Fruit fly (Drosophila melanogaster) whole organism, prepupa: ENCODE results near the gene Klp10A.

ENCODE experiments used
- Blimp-1 ChIP-seq: fragments of 200-800 bp; sonication (Bioruptor generic); optimal IDR thresholded peaks from 3 replicates; lab custom pipeline; 2017; ENCODE audit warnings: missing biosample characterization, missing genetic modification characterization, mild to moderate bottlenecking, moderate library complexity, missing genetic modification reagents
- CG10631 ChIP-seq: fragments of 200-800 bp; sonication (Bioruptor generic); optimal IDR thresholded peaks from 2 replicates; lab custom pipeline; 2016; ENCODE audit warnings: missing biosample characterization, missing genetic modification characterization
- CG10669 ChIP-seq: fragments of 200-800 bp; sonication (Bioruptor generic); optimal IDR thresholded peaks from 3 replicates; lab custom pipeline; 2018; ENCODE audit warnings: missing biosample characterization, mild to moderate bottlenecking, missing genetic modification characterization, moderate library complexity
- CG11762 ChIP-seq: fragments of 200-800 bp; sonication (Bioruptor generic); optimal IDR thresholded peaks from 3 replicates; lab custom pipeline; 2016; ENCODE audit warnings: missing biosample characterization, missing genetic modification characterization; ENCODE audit not compliant: insufficient read depth
- CG1621 ChIP-seq: fragments of 200-800 bp; sonication (Bioruptor generic); optimal IDR thresholded peaks from 3 replicates; lab custom pipeline; 2018; ENCODE audit warnings: missing biosample characterization, mild to moderate bottlenecking, missing genetic modification characterization
- CG16779 ChIP-seq: fragments of 200-800 bp; sonication (Bioruptor generic); optimal IDR thresholded peaks from 3 replicates; lab custom pipeline; 2017; ENCODE audit warnings: missing biosample characterization, mild to moderate bottlenecking, missing genetic modification characterization
- CG3032 ChIP-seq: fragments of 200-800 bp; optimal IDR thresholded peaks from 2 replicates; lab custom pipeline; 2019; ENCODE audit warnings: missing biosample characterization, mild to moderate bottlenecking, missing genetic modification characterization, moderate library complexity
- CG31627 ChIP-seq: fragments of 200-800 bp; sonication (Bioruptor generic); optimal IDR thresholded peaks from 3 replicates; lab custom pipeline; 2016; ENCODE audit warnings: missing biosample characterization, missing genetic modification characterization
- CG32006 ChIP-seq: fragments of 200-800 bp; sonication (Bioruptor generic); optimal IDR thresholded peaks from 3 replicates; lab custom pipeline; 2017; ENCODE audit warnings: missing biosample characterization, mild to moderate bottlenecking, missing genetic modification characterization
- CG34406 ChIP-seq: fragments of 200-800 bp; sonication (Bioruptor generic); optimal IDR thresholded peaks from 3 replicates; lab custom pipeline; 2016; ENCODE audit warnings: missing biosample characterization, missing genetic modification characterization
- CG3919 ChIP-seq: fragments of 200-800 bp; sonication (Bioruptor generic); optimal IDR thresholded peaks from 3 replicates; lab custom pipeline; 2016; ENCODE audit warnings: missing biosample characterization, missing genetic modification characterization
- CG4318 ChIP-seq: fragments of 200-800 bp; sonication (Bioruptor generic); optimal IDR thresholded peaks from 3 replicates; lab custom pipeline; 2017; ENCODE audit warnings: missing biosample characterization, mild to moderate bottlenecking, missing genetic modification characterization
- CG6163 ChIP-seq: fragments of 200-800 bp; sonication (Bioruptor generic); IDR thresholded peaks from 3 replicates; pipeline ENCODE4 v1.3.6; 2022; ENCODE audit warnings: missing biosample characterization, missing genetic modification characterization
- CG6276 ChIP-seq: fragments of 200-800 bp; sonication (Bioruptor generic); optimal IDR thresholded peaks from 2 replicates; lab custom pipeline; 2017; ENCODE audit warnings: missing biosample characterization, mild to moderate bottlenecking, missing genetic modification characterization
- CG6792 ChIP-seq: fragments of 200-800 bp; sonication (Bioruptor generic); optimal IDR thresholded peaks from 3 replicates; lab custom pipeline; 2016; ENCODE audit warnings: missing biosample characterization, missing genetic modification characterization
- CG6854 ChIP-seq: fragments of 200-800 bp; sonication (Bioruptor generic); optimal IDR thresholded peaks from 2 replicates; lab custom pipeline; 2017; ENCODE audit warnings: missing biosample characterization, mild to moderate bottlenecking, missing genetic modification characterization
- CG7368 ChIP-seq: fragments of 200-800 bp; sonication (Bioruptor generic); optimal IDR thresholded peaks from 3 replicates; lab custom pipeline; 2016; ENCODE audit warnings: missing biosample characterization, missing genetic modification characterization
- CG8319 ChIP-seq: fragments of 200-800 bp; sonication (Bioruptor generic); optimal IDR thresholded peaks from 3 replicates; lab custom pipeline; 2016; ENCODE audit warnings: missing biosample characterization, missing genetic modification characterization
- CG8632 ChIP-seq: fragments of 200-800 bp; sonication (Bioruptor generic); optimal IDR thresholded peaks from 3 replicates; lab custom pipeline; 2016; ENCODE audit warnings: missing biosample characterization, missing genetic modification characterization
- Eip78C ChIP-seq: fragments of 200-800 bp; sonication (Bioruptor generic); peaks from one replicate; lab custom pipeline; 2016; ENCODE audit warnings: missing biosample characterization, missing genetic modification characterization
- Eip93F ChIP-seq: fragments of 200-800 bp; sonication (Bioruptor generic); optimal IDR thresholded peaks from 2 replicates; lab custom pipeline; 2016; ENCODE audit warnings: missing biosample characterization, mild to moderate bottlenecking, missing genetic modification characterization
- Ets21C ChIP-seq: fragments of 200-800 bp; sonication (Bioruptor generic); optimal IDR thresholded peaks from 3 replicates; lab custom pipeline; 2016; ENCODE audit warnings: missing biosample characterization, missing genetic modification characterization
- Ets96B ChIP-seq: fragments of 200-800 bp; optimal IDR thresholded peaks from 2 replicates; lab custom pipeline; 2019; ENCODE audit warnings: missing biosample characterization, mild to moderate bottlenecking, missing genetic modification characterization, moderate library complexity
- Gug ChIP-seq: fragments of 200-800 bp; sonication (Bioruptor generic); IDR thresholded peaks from 2 replicates; pipeline ENCODE4 v1.3.6; 2022; ENCODE audit warnings: missing biosample characterization, missing genetic modification characterization
- Hr39 ChIP-seq: fragments of 200-800 bp; sonication (Bioruptor generic); optimal IDR thresholded peaks from 2 replicates; lab custom pipeline; 2016; ENCODE audit warnings: missing biosample characterization, missing genetic modification characterization
- Hr4 ChIP-seq: fragments of 200-800 bp; sonication (Bioruptor generic); optimal IDR thresholded peaks from 3 replicates; lab custom pipeline; 2016; ENCODE audit warnings: missing biosample characterization, missing genetic modification characterization
- Met ChIP-seq: fragments of 200-800 bp; sonication (Bioruptor generic); optimal IDR thresholded peaks from 3 replicates; lab custom pipeline; 2016; ENCODE audit warnings: missing biosample characterization, missing genetic modification characterization
- OdsH ChIP-seq: fragments of 200-800 bp; sonication (Bioruptor generic); optimal IDR thresholded peaks from 3 replicates; lab custom pipeline; 2016; ENCODE audit warnings: missing biosample characterization, missing genetic modification characterization
- Smox ChIP-seq: fragments of 200-800 bp; sonication (Bioruptor generic); optimal IDR thresholded peaks from 3 replicates; lab custom pipeline; 2016; ENCODE audit warnings: missing biosample characterization, missing genetic modification characterization
- Sox102F ChIP-seq: fragments of 200-800 bp; sonication (Bioruptor generic); optimal IDR thresholded peaks from 2 replicates; lab custom pipeline; 2016; ENCODE audit warnings: missing biosample characterization, mild to moderate bottlenecking, missing genetic modification characterization
- Sox14 ChIP-seq: fragments of 200-800 bp; sonication (Bioruptor generic); optimal IDR thresholded peaks from 3 replicates; lab custom pipeline; 2016; ENCODE audit warnings: missing biosample characterization, missing genetic modification characterization
- Sox15 ChIP-seq: fragments of 200-800 bp; sonication (Bioruptor generic); optimal IDR thresholded peaks from 3 replicates; lab custom pipeline; 2016; ENCODE audit warnings: missing biosample characterization, missing genetic modification characterization
- achi ChIP-seq: fragments of 200-800 bp; sonication (Bioruptor generic); optimal IDR thresholded peaks from 3 replicates; lab custom pipeline; 2016; ENCODE audit warnings: missing biosample characterization, missing genetic modification characterization
- acj6 ChIP-seq: fragments of 200-800 bp; sonication (Bioruptor generic); optimal IDR thresholded peaks from 3 replicates; lab custom pipeline; 2016; ENCODE audit warnings: missing biosample characterization, missing genetic modification characterization
- cyc ChIP-seq: fragments of 200-800 bp; sonication (Bioruptor generic); optimal IDR thresholded peaks from 3 replicates; lab custom pipeline; 2016; ENCODE audit warnings: missing biosample characterization, missing genetic modification characterization
- dac ChIP-seq: fragments of 200-800 bp; sonication (Bioruptor generic); optimal IDR thresholded peaks from 2 replicates; lab custom pipeline; 2017; ENCODE audit warnings: missing biosample characterization, mild to moderate bottlenecking, missing genetic modification characterization
- dsx ChIP-seq: fragments of 200-800 bp; optimal IDR thresholded peaks from 3 replicates; lab custom pipeline; 2019; ENCODE audit warnings: missing biosample characterization, mild to moderate bottlenecking, missing genetic modification characterization, moderate library complexity; ENCODE audit not compliant: poor library complexity, severe bottlenecking
- esn ChIP-seq: fragments of 200-800 bp; sonication (Bioruptor generic); optimal IDR thresholded peaks from 2 replicates; lab custom pipeline; 2016; ENCODE audit warnings: missing biosample characterization, mild to moderate bottlenecking, missing genetic modification characterization, moderate library complexity
- fd59A ChIP-seq: fragments of 200-800 bp; sonication (Bioruptor generic); optimal IDR thresholded peaks from 2 replicates; lab custom pipeline; 2017; ENCODE audit warnings: missing biosample characterization, mild to moderate bottlenecking, missing genetic modification characterization, missing genetic modification reagents
- fd85E ChIP-seq: fragments of 200-800 bp; sonication (Bioruptor generic); optimal IDR thresholded peaks from 3 replicates; lab custom pipeline; 2016; ENCODE audit warnings: missing biosample characterization, missing genetic modification characterization
- fkh ChIP-seq: fragments of 200-800 bp; sonication (Bioruptor generic); optimal IDR thresholded peaks from 3 replicates; lab custom pipeline; 2017; ENCODE audit warnings: missing biosample characterization, mild to moderate bottlenecking, missing genetic modification characterization, moderate library complexity
- lz ChIP-seq: fragments of 200-800 bp; sonication (Bioruptor generic); optimal IDR thresholded peaks from 3 replicates; lab custom pipeline; 2016; ENCODE audit warnings: missing biosample characterization, missing genetic modification characterization
- net ChIP-seq: fragments of 200-800 bp; sonication (Bioruptor generic); optimal IDR thresholded peaks from 3 replicates; lab custom pipeline; 2016; ENCODE audit warnings: missing biosample characterization, missing genetic modification characterization
- pdm3 ChIP-seq: fragments of 200-800 bp; sonication (Bioruptor generic); optimal IDR thresholded peaks from 3 replicates; lab custom pipeline; 2016; ENCODE audit warnings: missing biosample characterization, missing genetic modification characterization
- salr ChIP-seq, 2 experiments: fragments of 200-800 bp; sonication (Bioruptor generic); optimal IDR thresholded peaks; 3 replicates each; lab custom pipeline; 2016 to 2018; ENCODE audit warnings: missing biosample characterization in 2 of 2, missing genetic modification characterization in 2 of 2, mild to moderate bottlenecking in 1 of 2
- spab ChIP-seq: fragments of 200-800 bp; sonication (Bioruptor generic); optimal IDR thresholded peaks from 2 replicates; lab custom pipeline; 2017; ENCODE audit warnings: missing biosample characterization, mild to moderate bottlenecking, missing genetic modification characterization, missing genetic modification reagents
- ss ChIP-seq, 2 experiments: fragments of 200-800 bp; sonication (Bioruptor generic); optimal IDR thresholded peaks; 2 replicates in 1 of 2; 3 replicates in 1 of 2; lab custom pipeline; 2017 to 2018; ENCODE audit warnings: mild to moderate bottlenecking in 2 of 2, missing biosample characterization in 2 of 2, missing genetic modification characterization in 2 of 2, moderate library complexity in 1 of 2
- svp ChIP-seq: fragments of 200-800 bp; sonication (Bioruptor generic); peaks from one replicate; lab custom pipeline; 2016; ENCODE audit warnings: missing biosample characterization, missing genetic modification characterization
- topi ChIP-seq: fragments of 200-800 bp; sonication (Bioruptor generic); optimal IDR thresholded peaks from 3 replicates; lab custom pipeline; 2016; ENCODE audit warnings: missing biosample characterization, missing genetic modification characterization
- vri ChIP-seq: fragments of 200-800 bp; sonication (Bioruptor generic); optimal IDR thresholded peaks from 3 replicates; lab custom pipeline; 2016; ENCODE audit warnings: missing biosample characterization, mild to moderate bottlenecking, missing genetic modification characterization

The Klp10A gene

dm6 chrX:11136587-11137512 lies at the start of gene Klp10A:
Klp10A (minus strand) TSS chrX:11137118.
- TF ChIP-seq Hr39 (GFP tag; lab: Kevin White, UChicago), result peak; percentile 1
- no peak for TF ChIP-seq ss (GFP tag; optimal IDR thresholded peaks at IDR 0.05; lab: Kevin White, UChicago)
- no peak for TF ChIP-seq CG6792 (GFP tag; lab: Kevin White, UChicago)
- TF ChIP-seq esn (GFP tag; lab: Kevin White, UChicago), result peak; percentile 35
- TF ChIP-seq CG10669 (GFP tag; lab: Kevin White, UChicago), result no peak
- TF ChIP-seq topi (GFP tag; lab: Kevin White, UChicago), result peak; percentile 37
- no peak for TF ChIP-seq pdm3
- no peak for TF ChIP-seq spab (GFP tag; lab: Kevin White, UChicago)
- no peak for TF ChIP-seq Ets21C (GFP tag; lab: Kevin White, UChicago)
- peak; percentile 39 for TF ChIP-seq CG31627 (GFP tag; lab: Kevin White, UChicago)
- TF ChIP-seq CG3919 (GFP tag; lab: Kevin White, UChicago), result no peak
- TF ChIP-seq CG8319 (GFP tag; lab: Kevin White, UChicago), result peak; percentile 2
- no peak for TF ChIP-seq Blimp-1 (GFP tag; lab: Kevin White, UChicago)
- TF ChIP-seq dsx (GFP tag; lab: Kevin White, UChicago), result no peak
- TF ChIP-seq CG10631, result peak; percentile 36
- no peak for TF ChIP-seq CG32006 (GFP tag; lab: Kevin White, UChicago)
- TF ChIP-seq CG7368 (GFP tag; lab: Kevin White, UChicago), result peak; percentile 34
- TF ChIP-seq CG6276, result no peak
- TF ChIP-seq CG1621 (tag; lab: Kevin White, UChicago), result no peak
- peak; percentile 77 for TF ChIP-seq Eip78C (GFP tag; lab: Kevin White, UChicago)
- TF ChIP-seq CG34406 (GFP tag; lab: Kevin White, UChicago), result no peak
- no peak for TF ChIP-seq Sox102F (GFP tag; lab: Kevin White, UChicago)
- TF ChIP-seq OdsH, result no peak
- TF ChIP-seq CG6163 (GFP tag; lab: Robert Waterston, UW), result no peak
- no peak for TF ChIP-seq Sox15 (GFP tag; lab: Kevin White, UChicago)
- TF ChIP-seq CG8632, result no peak
- no peak for TF ChIP-seq Ets96B (tag; lab: Kevin White, UChicago)
- no peak for TF ChIP-seq Gug (GFP tag; lab: Robert Waterston, UW)
- TF ChIP-seq net (GFP tag; lab: Kevin White, UChicago), result no peak
- TF ChIP-seq CG3032 (tag; lab: Kevin White, UChicago), result no peak
- TF ChIP-seq acj6, result peak; percentile 4
- no peak for TF ChIP-seq Smox (GFP tag; lab: Kevin White, UChicago)
- TF ChIP-seq CG16779 (tag; lab: Kevin White, UChicago), result no peak
- TF ChIP-seq CG11762, result peak; percentile 1
- peak; percentile 76 for TF ChIP-seq svp (GFP tag; lab: Kevin White, UChicago)
- TF ChIP-seq lz (GFP tag; lab: Kevin White, UChicago), result peak; percentile 48
- peak; percentile 51 for TF ChIP-seq Sox14
- TF ChIP-seq CG4318 (GFP tag; lab: Kevin White, UChicago), result no peak
- TF ChIP-seq Met (GFP tag; lab: Kevin White, UChicago), result peak; percentile 39
- TF ChIP-seq Eip93F, result no peak
- no peak for TF ChIP-seq Hr4 (GFP tag; lab: Kevin White, UChicago)
- peak; percentile 34 for TF ChIP-seq achi
- peak; percentile 39 for TF ChIP-seq cyc (GFP tag; lab: Kevin White, UChicago)
- TF ChIP-seq dac, result no peak
- TF ChIP-seq vri, result peak; percentile 87
- TF ChIP-seq fkh (GFP tag; lab: Kevin White, UChicago), result peak; percentile 31
- TF ChIP-seq CG6854 (GFP tag; lab: Kevin White, UChicago), result no peak
- no peak for TF ChIP-seq salr (GFP tag; optimal IDR thresholded peaks at IDR 0.05; lab: Kevin White, UChicago)
- TF ChIP-seq fd85E, result no peak
- no peak for TF ChIP-seq fd59A (GFP tag; lab: Kevin White, UChicago)
